Worm (Caenorhabditis elegans) whole organism, late embryonic: Measurements from ENCODE around the gene odr-4.

ENCODE experiments used
- T23F11.4 ChIP-seq: fragments of 200-800 bp; sonication (Bioruptor generic); optimal IDR thresholded peaks from 2 replicates; lab custom pipeline; 2018; ENCODE audit warnings: mild to moderate bottlenecking, missing genetic modification characterization, missing compliant biosample characterization
- ceh-14 ChIP-seq: sonication (generic microtip); optimal IDR thresholded peaks from 2 replicates; lab custom pipeline; 2016; ENCODE audit warnings: missing genotype, missing genetic modification characterization, missing compliant biosample characterization
- nhr-11 ChIP-seq: fragments of 150-350 bp; optimal IDR thresholded peaks from 2 replicates; lab custom pipeline; 2014; ENCODE audit warnings: missing biosample characterization, missing genetic modification characterization
- pha-4 ChIP-seq: fragments of 150-350 bp; optimal IDR thresholded peaks from 2 replicates; lab custom pipeline; 2018; ENCODE audit warnings: missing biosample characterization, missing genetic modification reagents, missing genetic modification characterization
- pqm-1 ChIP-seq: sonication (generic microtip); optimal IDR thresholded peaks from 2 replicates; lab custom pipeline; 2016; ENCODE audit warnings: missing genetic modification characterization, missing compliant biosample characterization
- pros-1 ChIP-seq: fragments of 150-350 bp; optimal IDR thresholded peaks from 2 replicates; lab custom pipeline; 2014; ENCODE audit warnings: missing biosample characterization, missing genetic modification reagents, missing genetic modification characterization
- unc-86 ChIP-seq: sonication (generic microtip); optimal IDR thresholded peaks from 2 replicates; lab custom pipeline; 2016; ENCODE audit warnings: missing genetic modification characterization, missing compliant biosample characterization

- TF ChIP-seq pha-4 (tag; lab: Kevin White, UChicago) (no peak), pros-1 (tag; lab: Kevin White, UChicago) (no peak), ceh-14 (no peak), T23F11.4 (GFP tag; lab: Kevin White, UChicago) (no peak), nhr-11 (tag; lab: Kevin White, UChicago) (no peak), unc-86 (no peak), pqm-1 (tag; lab: Kevin White, UChicago) (no peak)
Measured at ce11 chrIII:6725489-6725888, 5.1 kb upstream of the odr-4 start, which contains the start of gene wdr-4.
